Fruit fly (Drosophila melanogaster) whole organism, prepupa: Measurements from ENCODE around the gene CG12177.

ENCODE experiments used
- CG11902 ChIP-seq: fragments of 200-800 bp; sonication (Bioruptor generic); optimal IDR thresholded peaks from 3 replicates; lab custom pipeline; 2016; ENCODE audit warnings: missing biosample characterization, missing genetic modification characterization
- CG6276 ChIP-seq: fragments of 200-800 bp; sonication (Bioruptor generic); optimal IDR thresholded peaks from 2 replicates; lab custom pipeline; 2017; ENCODE audit warnings: missing biosample characterization, mild to moderate bottlenecking, missing genetic modification characterization
- fkh ChIP-seq: fragments of 200-800 bp; sonication (Bioruptor generic); optimal IDR thresholded peaks from 3 replicates; lab custom pipeline; 2017; ENCODE audit warnings: missing biosample characterization, mild to moderate bottlenecking, missing genetic modification characterization, moderate library complexity

- no peak for TF ChIP-seq fkh (GFP tag; lab: Kevin White, UChicago)
- no peak for TF ChIP-seq CG11902 (GFP tag; lab: Kevin White, UChicago)
- no peak for TF ChIP-seq CG6276
Observed at dm6 chrX:13649801-13650200, 30.5 kb downstream of the CG12177 start.
